Worm (Caenorhabditis elegans) whole organism, L3 larva: ENCODE data around the gene lfi-1.
A peak's percentile ranks its signal among the peaks of the same experiment; 100 is the strongest.

Experiments used
- ZK546.5 ChIP-seq: sonication (generic microtip); optimal IDR thresholded peaks from 2 replicates; lab custom pipeline; 2017; ENCODE audit warnings: missing biosample characterization, missing genetic modification characterization
- aly-2 ChIP-seq: fragments of 150-350 bp; optimal IDR thresholded peaks from 2 replicates; lab custom pipeline; 2014; ENCODE audit warnings: missing biosample characterization, missing genetic modification characterization
- ama-1 ChIP-seq: fragments of 150-350 bp; optimal IDR thresholded peaks from 2 replicates; lab custom pipeline; 2018
- ceh-16 ChIP-seq: sonication (generic microtip); optimal IDR thresholded peaks from 2 replicates; lab custom pipeline; 2017; ENCODE audit warnings: missing biosample characterization, missing genetic modification characterization
- ceh-82 ChIP-seq: fragments of 150-350 bp; optimal IDR thresholded peaks from 2 replicates; lab custom pipeline; 2014; ENCODE audit warnings: missing biosample characterization, missing genetic modification characterization
- ceh-9 ChIP-seq: sonication (generic microtip); optimal IDR thresholded peaks from 2 replicates; lab custom pipeline; 2018; ENCODE audit warnings: missing biosample characterization, missing genetic modification characterization
- daf-12 ChIP-seq: fragments of 150-350 bp; optimal IDR thresholded peaks from 2 replicates; lab custom pipeline; 2014; ENCODE audit warnings: missing biosample characterization, missing genetic modification reagents, missing genetic modification characterization
- egl-27 ChIP-seq: sonication (generic microtip); optimal IDR thresholded peaks from 4 replicates; lab custom pipeline; 2017; ENCODE audit warnings: missing biosample characterization, missing genetic modification reagents, missing genetic modification characterization
- elt-1 ChIP-seq: fragments of 150-350 bp; optimal IDR thresholded peaks from 2 replicates; lab custom pipeline; 2014; ENCODE audit warnings: missing biosample characterization, missing genetic modification characterization
- elt-2 ChIP-seq: sonication (generic microtip); optimal IDR thresholded peaks from 2 replicates; lab custom pipeline; 2016; ENCODE audit warnings: missing genetic modification reagents, mild to moderate bottlenecking, missing genetic modification characterization, missing compliant biosample characterization
- elt-3 ChIP-seq, 3 experiments: fragments of 150-350 bp in 1 of 3; sonication (generic microtip) in 2 of 3; optimal IDR thresholded peaks; 2 replicates in 2 of 3; 4 replicates in 1 of 3; lab custom pipeline; 2014 to 2017; ENCODE audit warnings: missing biosample characterization in 3 of 3, missing genetic modification characterization in 3 of 3
- eor-1 ChIP-seq, 2 experiments: fragments of 150-350 bp; optimal IDR thresholded peaks; 2 replicates each; lab custom pipeline; 2014 to 2018; ENCODE audit warnings: missing biosample characterization in 2 of 2, missing genetic modification characterization in 2 of 2
- fkh-10 ChIP-seq: sonication (generic microtip); optimal IDR thresholded peaks from 2 replicates; lab custom pipeline; 2017; ENCODE audit warnings: missing biosample characterization, missing genetic modification reagents, missing genetic modification characterization
- fos-1 ChIP-seq: fragments of 150-350 bp; optimal IDR thresholded peaks from 2 replicates; lab custom pipeline; 2014; ENCODE audit warnings: missing biosample characterization, missing genetic modification characterization
- hmg-11 ChIP-seq: sonication (generic microtip); optimal IDR thresholded peaks from 2 replicates; lab custom pipeline; 2016; ENCODE audit warnings: missing genetic modification characterization, missing compliant biosample characterization
- lin-15B ChIP-seq: fragments of 150-350 bp; optimal IDR thresholded peaks from 2 replicates; lab custom pipeline; 2014; ENCODE audit warnings: missing biosample characterization, missing genetic modification characterization
- lsy-12 ChIP-seq: sonication (generic microtip); optimal IDR thresholded peaks from 2 replicates; lab custom pipeline; 2016; ENCODE audit warnings: mild to moderate bottlenecking, missing genetic modification characterization, missing compliant biosample characterization
- mdl-1 ChIP-seq: fragments of 150-350 bp; optimal IDR thresholded peaks from 2 replicates; lab custom pipeline; 2014; ENCODE audit warnings: missing biosample characterization, missing genetic modification characterization
- mml-1 ChIP-seq: fragments of 150-350 bp; sonication (generic microtip); optimal IDR thresholded peaks from 3 replicates; lab custom pipeline; 2014; ENCODE audit warnings: missing biosample characterization, missing genetic modification characterization
- nfya-1 ChIP-seq: sonication (generic microtip); optimal IDR thresholded peaks from 2 replicates; lab custom pipeline; 2017; ENCODE audit warnings: missing genetic modification characterization, mild to moderate bottlenecking, missing compliant biosample characterization, antibody characterized with exemption, moderate library complexity; ENCODE audit not compliant: insufficient read depth
- nhr-11 ChIP-seq: fragments of 150-350 bp; optimal IDR thresholded peaks from 2 replicates; lab custom pipeline; 2014; ENCODE audit warnings: missing biosample characterization, missing genetic modification characterization
- nhr-12 ChIP-seq: fragments of 150-350 bp; optimal IDR thresholded peaks from 2 replicates; lab custom pipeline; 2014; ENCODE audit warnings: missing biosample characterization, missing genetic modification characterization
- nhr-237 ChIP-seq: fragments of 150-350 bp; optimal IDR thresholded peaks from 2 replicates; lab custom pipeline; 2014; ENCODE audit warnings: missing biosample characterization, missing genetic modification characterization
- nhr-25 ChIP-seq: sonication (generic microtip); optimal IDR thresholded peaks from 2 replicates; lab custom pipeline; 2017; ENCODE audit warnings: missing biosample characterization, missing genetic modification characterization
- nhr-43 ChIP-seq: sonication (generic microtip); optimal IDR thresholded peaks from 2 replicates; lab custom pipeline; 2016; ENCODE audit warnings: mild to moderate bottlenecking, missing genetic modification characterization, missing compliant biosample characterization; ENCODE audit not compliant: poor library complexity, severe bottlenecking
- nhr-67 ChIP-seq: fragments of 150-350 bp; optimal IDR thresholded peaks from 2 replicates; lab custom pipeline; 2014; ENCODE audit warnings: missing biosample characterization, missing genetic modification characterization
- nhr-76 ChIP-seq: fragments of 150-350 bp; sonication (generic microtip); optimal IDR thresholded peaks from 5 replicates; lab custom pipeline; 2014; ENCODE audit warnings: missing biosample characterization, missing genetic modification characterization
- nhr-77 ChIP-seq: fragments of 150-350 bp; optimal IDR thresholded peaks from 2 replicates; lab custom pipeline; 2014; ENCODE audit warnings: missing biosample characterization, missing genetic modification characterization
- pha-4 ChIP-seq: fragments of 150-350 bp; optimal IDR thresholded peaks from 2 replicates; lab custom pipeline; 2014; ENCODE audit warnings: missing biosample characterization, missing genetic modification reagents, missing genetic modification characterization
- pqm-1 ChIP-seq: fragments of 150-350 bp; optimal IDR thresholded peaks from 2 replicates; lab custom pipeline; 2017; ENCODE audit warnings: missing biosample characterization, missing genetic modification characterization, inconsistent platforms
- sea-2 ChIP-seq: fragments of 150-350 bp; sonication (generic microtip); optimal IDR thresholded peaks from 4 replicates; lab custom pipeline; 2014; ENCODE audit warnings: missing biosample characterization, missing genetic modification reagents, missing genetic modification characterization
- unc-39 ChIP-seq: sonication (generic microtip); optimal IDR thresholded peaks from 4 replicates; lab custom pipeline; 2017; ENCODE audit warnings: missing biosample characterization, missing genetic modification characterization
- unc-62 ChIP-seq: fragments of 150-350 bp; sonication (generic microtip); optimal IDR thresholded peaks from 4 replicates; lab custom pipeline; 2014; ENCODE audit warnings: missing biosample characterization, missing genetic modification reagents, missing genetic modification characterization
- zag-1 ChIP-seq: fragments of 150-350 bp; optimal IDR thresholded peaks from 2 replicates; lab custom pipeline; 2014; ENCODE audit warnings: missing biosample characterization, missing genetic modification characterization
- ztf-11 ChIP-seq: fragments of 150-350 bp; optimal IDR thresholded peaks from 2 replicates; lab custom pipeline; 2014; ENCODE audit warnings: missing biosample characterization, missing genetic modification characterization
- ztf-4 ChIP-seq: fragments of 150-350 bp; optimal IDR thresholded peaks from 2 replicates; lab custom pipeline; 2014; ENCODE audit warnings: missing biosample characterization, missing genetic modification characterization

The lfi-1 gene

ce11 chrX:5031742-5032141 lies 55.1 kb downstream of the lfi-1 start:
- TF ChIP-seq egl-27 (tag; lab: Kevin White, UChicago) (no peak), nhr-25 (tag; lab: Kevin White, UChicago) (no peak), zag-1 (peak; percentile 16), mdl-1 (tag; lab: Kevin White, UChicago) (no peak), hmg-11 (no peak), ama-1 (lab: Kevin White, UChicago) (no peak), lsy-12 (tag; lab: Kevin White, UChicago) (no peak), ceh-9 (tag; lab: Kevin White, UChicago) (no peak), nhr-237 (tag; lab: Kevin White, UChicago) (no peak), lin-15B (tag; lab: Kevin White, UChicago) (no peak), elt-2 (tag; lab: Kevin White, UChicago) (no peak), ZK546.5 (no peak), nfya-1 (peak; percentile 0), ceh-16 (tag; lab: Kevin White, UChicago) (no peak), nhr-12 (tag; lab: Kevin White, UChicago) (no peak), daf-12 (tag; lab: Kevin White, UChicago) (no peak), ceh-82 (no peak), fkh-10 (GFP tag; lab: Kevin White, UChicago) (peak; percentile 69), unc-39 (tag; lab: Kevin White, UChicago) (no peak), nhr-43 (no peak), fos-1 (tag; lab: Kevin White, UChicago) (no peak), elt-3 (tag; optimal IDR thresholded peaks at IDR 0.05; lab: Kevin White, UChicago) (no peak)

DNA sequence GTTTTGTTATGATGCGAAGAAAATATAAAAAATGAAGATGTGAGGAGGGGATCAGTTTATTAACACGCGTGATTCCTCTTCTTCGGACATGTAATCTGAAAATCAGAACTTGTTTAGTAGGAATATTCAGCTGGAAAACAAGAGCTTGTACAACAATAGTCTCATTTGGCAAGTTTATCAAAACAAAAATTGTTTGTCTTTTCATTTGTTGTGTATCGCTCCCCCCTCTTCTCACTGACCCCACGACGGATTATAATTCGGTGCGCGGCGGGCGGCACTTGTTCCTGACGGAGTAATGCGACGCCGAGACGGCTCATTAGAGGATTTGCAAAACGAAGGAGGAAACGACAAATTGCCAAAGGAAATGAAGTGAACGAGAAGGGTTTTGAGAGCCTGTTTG lies 57.2 kb downstream of the lfi-1 start, which contains the start of gene ZC449.4:
ZC449.4 (minus strand) TSS at position 101 of the 400 bp plus-strand sequence.
- TF ChIP-seq unc-39 (tag; lab: Kevin White, UChicago), result no peak
- no peak for TF ChIP-seq nhr-11 (tag; lab: Kevin White, UChicago)
- TF ChIP-seq nhr-67 (tag; lab: Kevin White, UChicago), result no peak
- TF ChIP-seq lsy-12 (tag; lab: Kevin White, UChicago), result no peak
- no peak for TF ChIP-seq pha-4 (tag; lab: Kevin White, UChicago)
- no peak for TF ChIP-seq elt-3 (tag; optimal IDR thresholded peaks at IDR 0.05; lab: Kevin White, UChicago)
- TF ChIP-seq ceh-16 (tag; lab: Kevin White, UChicago), result no peak
- no peak for TF ChIP-seq aly-2 (tag; lab: Kevin White, UChicago)
- TF ChIP-seq eor-1 (tag; optimal IDR thresholded peaks at IDR 0.05; lab: Kevin White, UChicago), result no peak

DNA sequence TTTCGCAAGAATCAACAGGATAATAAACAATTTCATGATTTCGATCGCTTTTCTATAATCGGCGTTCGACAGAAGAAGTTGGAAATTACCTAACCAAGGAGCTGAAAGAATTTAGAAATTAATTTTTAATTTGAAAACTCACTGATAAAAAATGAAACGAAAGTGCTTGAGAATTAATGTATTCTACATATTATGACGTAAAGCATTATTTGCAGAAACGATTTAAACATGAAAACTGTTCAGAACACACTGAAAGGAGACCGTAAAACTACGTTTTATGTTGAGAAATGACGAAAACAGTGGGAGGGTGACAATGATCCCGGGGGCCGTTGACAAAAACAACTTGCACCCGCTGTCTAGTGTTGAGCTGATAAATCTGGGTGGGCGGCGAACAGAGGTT lies 61.0 kb downstream of the lfi-1 start, which contains the start of gene ZC449.5:
ZC449.5 (minus strand) TSS at position 101 of the 400 bp plus-strand sequence.
- TF ChIP-seq nhr-11 (tag; lab: Kevin White, UChicago) (no peak), elt-2 (tag; lab: Kevin White, UChicago) (peak; percentile 23)
- TF ChIP-seq, all 47 proteins: peak for 1

- TF ChIP-seq ZK546.5, result no peak
- TF ChIP-seq nhr-77 (tag; lab: Kevin White, UChicago), result no peak
- TF ChIP-seq daf-12 (tag; lab: Kevin White, UChicago), result no peak
- TF ChIP-seq pha-4 (tag; lab: Kevin White, UChicago), result no peak
- no peak for TF ChIP-seq lsy-12 (tag; lab: Kevin White, UChicago)
- no peak for TF ChIP-seq nhr-12 (tag; lab: Kevin White, UChicago)
- no peak for TF ChIP-seq ztf-11
- no peak for TF ChIP-seq unc-62
- TF ChIP-seq fos-1 (tag; lab: Kevin White, UChicago), result no peak
- no peak for TF ChIP-seq elt-1 (tag; lab: Kevin White, UChicago)
- TF ChIP-seq pqm-1 (tag; lab: Kevin White, UChicago), result no peak
- TF ChIP-seq nhr-43, result no peak
- no peak for TF ChIP-seq nhr-67 (tag; lab: Kevin White, UChicago)
- TF ChIP-seq mml-1 (tag; lab: Kevin White, UChicago), result no peak
- TF ChIP-seq sea-2, result no peak
- no peak for TF ChIP-seq aly-2 (tag; lab: Kevin White, UChicago)
- no peak for TF ChIP-seq ztf-4 (tag; lab: Kevin White, UChicago)
Observed at ce11 chrX:5038812-5039211, 62.2 kb downstream of the lfi-1 start.

ce11 chrX:5040038-5040437 lies 63.4 kb downstream of the lfi-1 start:
- TF ChIP-seq fos-1 (tag; lab: Kevin White, UChicago) (no peak), nhr-67 (tag; lab: Kevin White, UChicago) (no peak), lsy-12 (tag; lab: Kevin White, UChicago) (no peak), ceh-16 (tag; lab: Kevin White, UChicago) (no peak), daf-12 (tag; lab: Kevin White, UChicago) (no peak), egl-27 (tag; lab: Kevin White, UChicago) (no peak), unc-62 (no peak), nhr-12 (tag; lab: Kevin White, UChicago) (no peak), nhr-76 (tag; lab: Kevin White, UChicago) (no peak)
